Worm (Caenorhabditis elegans) whole organism, young adult: Measurements from ENCODE around the gene clec-145.

Experiments used
- B0019.2 ChIP-seq: fragments of 200-800 bp; sonication (Bioruptor generic); conservative IDR thresholded peaks from 2 replicates; pipeline ENCODE4 v1.3.6; 2022; ENCODE audit warnings: missing genetic modification reagents, missing genetic modification characterization, missing compliant biosample characterization
- F52B5.7 ChIP-seq: sonication (generic microtip); optimal IDR thresholded peaks from 2 replicates; lab custom pipeline; 2016; ENCODE audit warnings: mild to moderate bottlenecking, missing genetic modification characterization, missing compliant biosample characterization
- ceh-27 ChIP-seq: fragments of 200-800 bp; sonication (Bioruptor generic); optimal IDR thresholded peaks from 2 replicates; lab custom pipeline; 2018; ENCODE audit warnings: mild to moderate bottlenecking, missing genetic modification characterization, moderate library complexity, missing compliant biosample characterization
- chd-7 ChIP-seq: sonication (generic microtip); optimal IDR thresholded peaks from 2 replicates; lab custom pipeline; 2016; ENCODE audit warnings: mild to moderate bottlenecking, missing genetic modification characterization, moderate library complexity, missing compliant biosample characterization
- dpff-1 ChIP-seq: sonication (generic microtip); optimal IDR thresholded peaks from 2 replicates; lab custom pipeline; 2017; ENCODE audit warnings: mild to moderate bottlenecking, missing genetic modification characterization, missing compliant biosample characterization
- gei-17 ChIP-seq: fragments of 200-800 bp; sonication (Bioruptor generic); optimal IDR thresholded peaks from 2 replicates; lab custom pipeline; 2018; ENCODE audit warnings: mild to moderate bottlenecking, missing genetic modification characterization, missing compliant biosample characterization
- hlh-12 ChIP-seq: sonication (generic microtip); optimal IDR thresholded peaks from 2 replicates; lab custom pipeline; 2016; ENCODE audit warnings: missing genetic modification characterization, missing compliant biosample characterization
- hlh-26 ChIP-seq: fragments of 200-800 bp; sonication (Bioruptor generic); conservative IDR thresholded peaks from 2 replicates; pipeline ENCODE4 v1.3.6; 2022; ENCODE audit warnings: missing genetic modification reagents, missing genetic modification characterization, missing compliant biosample characterization
- pbrm-1 ChIP-seq: fragments of 200-800 bp; sonication (Bioruptor generic); IDR thresholded peaks from 2 replicates; pipeline ENCODE4 v1.3.6; 2022; ENCODE audit warnings: missing genetic modification reagents, missing genetic modification characterization, missing compliant biosample characterization
- pha-4 ChIP-seq: fragments of 150-350 bp; sonication (generic microtip); optimal IDR thresholded peaks from 2 replicates; lab custom pipeline; 2014; ENCODE audit warnings: missing biosample characterization, missing genetic modification reagents, missing genetic modification characterization
- tbp1 ChIP-seq: fragments of 200-800 bp; sonication (Bioruptor generic); optimal IDR thresholded peaks from 2 replicates; lab custom pipeline; 2018; ENCODE audit warnings: mild to moderate bottlenecking, missing genetic modification characterization, missing compliant biosample characterization
- ztf-6 ChIP-seq: fragments of 200-800 bp; sonication (Bioruptor generic); IDR thresholded peaks from 2 replicates; pipeline ENCODE4 v1.3.6; 2022; ENCODE audit warnings: missing genetic modification reagents, missing genetic modification characterization, missing compliant biosample characterization

DNA sequence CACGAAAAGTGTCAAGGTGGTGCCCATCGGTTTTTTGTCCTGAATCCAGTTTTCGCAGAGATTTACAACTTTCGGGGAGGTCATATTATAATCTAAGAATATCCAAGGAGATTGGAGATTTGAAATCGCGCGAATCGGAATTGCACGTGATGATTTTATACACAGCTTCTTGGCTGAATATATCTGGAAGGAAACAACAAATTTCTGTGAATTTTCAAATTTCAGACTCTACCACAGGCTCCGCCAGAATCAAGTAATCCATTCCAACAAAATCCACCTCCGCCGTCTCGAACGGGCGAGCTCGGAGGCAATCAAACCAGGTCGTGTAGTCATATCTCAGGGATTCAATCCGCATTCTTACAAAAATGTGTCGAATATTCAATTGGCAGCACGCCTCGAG lies 4.9 kb upstream of the clec-145 start:
- TF ChIP-seq gei-17 (GFP tag; lab: Kevin White, UChicago), result no peak
- no peak for TF ChIP-seq ceh-27 (GFP tag; lab: Kevin White, UChicago)
- no peak for TF ChIP-seq pbrm-1
- TF ChIP-seq F52B5.7, result no peak
- no peak for TF ChIP-seq chd-7 (tag; lab: Kevin White, UChicago)
- no peak for TF ChIP-seq tbp1 (GFP tag; lab: Kevin White, UChicago)
- no peak for TF ChIP-seq hlh-12 (tag; lab: Kevin White, UChicago)
- TF ChIP-seq hlh-26 (GFP tag; lab: Robert Waterston, UW), result no peak
- no peak for TF ChIP-seq ztf-6 (GFP tag; lab: Robert Waterston, UW)
- TF ChIP-seq pha-4 (tag; lab: Kevin White, UChicago), result no peak
- no peak for TF ChIP-seq dpff-1 (tag; lab: Kevin White, UChicago)
- no peak for TF ChIP-seq B0019.2 (GFP tag; lab: Robert Waterston, UW)
